Worm (Caenorhabditis elegans) whole organism, L3 larva: ENCODE results near the gene zig-6.

Source experiments
- aly-2 ChIP-seq: fragments of 150-350 bp; optimal IDR thresholded peaks from 2 replicates; lab custom pipeline; 2014; ENCODE audit warnings: missing biosample characterization, missing genetic modification characterization
- sea-2 ChIP-seq: fragments of 150-350 bp; sonication (generic microtip); optimal IDR thresholded peaks from 4 replicates; lab custom pipeline; 2014; ENCODE audit warnings: missing biosample characterization, missing genetic modification reagents, missing genetic modification characterization
- skn-1 ChIP-seq: fragments of 150-350 bp; optimal IDR thresholded peaks from 2 replicates; lab custom pipeline; 2014; ENCODE audit warnings: missing biosample characterization, missing genetic modification characterization

DNA sequence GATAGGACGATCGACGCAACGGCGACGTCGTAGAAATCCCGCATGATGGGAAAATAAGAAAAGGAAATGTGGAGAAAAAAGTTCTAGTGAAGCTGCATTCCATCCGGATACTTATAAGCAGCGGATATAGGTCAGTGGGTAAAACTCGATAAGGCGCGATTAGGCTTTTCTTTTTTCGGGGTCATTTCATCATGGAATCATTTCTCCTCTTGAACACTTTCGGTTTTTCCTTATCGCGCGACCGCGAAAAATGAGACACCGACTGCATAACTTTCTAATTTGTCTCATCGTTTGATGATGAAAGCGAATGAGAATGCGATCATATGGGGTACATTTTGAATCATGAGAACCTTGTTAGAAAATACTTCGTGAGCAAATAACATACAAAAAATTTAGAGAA is 38.5 kb downstream of the zig-6 start, which contains the start of gene dpy-8:
- TF ChIP-seq aly-2 = no peak
- TF ChIP-seq skn-1 (tag; lab: Kevin White, UChicago) = no peak
- TF ChIP-seq sea-2 (GFP tag; lab: Kevin White, UChicago) = no peak
